Worm (Caenorhabditis elegans) whole organism, young adult: ENCODE results near the gene spt-5.

Source experiments
- somi-1 ChIP-seq: fragments of 200-800 bp; sonication (Bioruptor generic); optimal IDR thresholded peaks from 2 replicates; lab custom pipeline; 2018; ENCODE audit warnings: mild to moderate bottlenecking, missing genetic modification characterization, missing compliant biosample characterization
- unc-130 ChIP-seq: sonication (generic microtip); optimal IDR thresholded peaks from 2 replicates; lab custom pipeline; 2016; ENCODE audit warnings: missing genetic modification reagents, missing genetic modification characterization, missing compliant biosample characterization
- ztf-3 ChIP-seq: fragments of 200-800 bp; sonication (Bioruptor generic); optimal IDR thresholded peaks from 2 replicates; lab custom pipeline; 2018; ENCODE audit warnings: mild to moderate bottlenecking, missing genetic modification characterization, missing compliant biosample characterization

ce11 chrIV:12086498-12086897 is 35.2 kb downstream of the spt-5 start:
- no peak for TF ChIP-seq ztf-3 (GFP tag; lab: Kevin White, UChicago)
- peak; percentile 69 for TF ChIP-seq somi-1 (GFP tag; lab: Kevin White, UChicago)
- TF ChIP-seq unc-130 (GFP tag; lab: Kevin White, UChicago), result peak; percentile 66
